Fruit fly (Drosophila melanogaster): ENCODE results near the gene dop.

The dop gene

DNA sequence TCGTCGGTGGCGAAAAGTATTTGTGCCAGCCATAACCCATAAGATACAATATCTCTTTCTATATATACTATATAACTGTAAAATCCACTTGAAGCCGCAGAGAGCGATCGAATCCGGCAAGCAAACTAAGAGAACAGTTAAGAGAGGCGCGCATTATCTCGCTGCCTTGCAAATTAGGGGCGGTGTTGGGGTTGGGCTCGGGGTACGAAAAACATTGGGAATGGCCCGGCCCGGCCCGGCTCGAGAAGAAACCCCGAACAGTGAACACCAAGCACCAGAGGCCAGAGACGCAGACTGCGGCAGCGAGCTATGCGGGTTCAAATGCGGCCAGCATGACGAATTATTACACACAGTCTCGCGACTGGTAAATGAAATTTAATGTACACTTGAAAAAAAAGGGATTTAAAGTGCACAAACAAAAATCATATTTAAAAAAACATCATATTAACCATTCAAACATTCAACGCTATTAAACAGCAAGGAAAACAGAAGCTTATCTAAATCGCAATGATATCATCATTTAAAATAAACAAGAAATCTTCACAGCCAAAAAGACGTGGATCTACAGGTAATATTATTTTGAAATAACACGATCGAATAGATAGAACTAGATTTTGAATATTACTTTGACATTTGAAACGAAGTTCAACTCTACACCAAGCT, 33.3 kb upstream of the dop start (continued):
- TF ChIP-seq CG14667 (GFP tag; IDR thresholded peaks at IDR 0.05) = no peak
- TF ChIP-seq Xbp1 (GFP tag; optimal IDR thresholded peaks at IDR 0.05) = peak; percentile 3
- TF ChIP-seq Nf-YA (GFP tag; IDR thresholded peaks at IDR 0.05) = peak; percentile 53; the same call in 1 of the 2 replicates
- TF ChIP-seq gem (tag; optimal IDR thresholded peaks at IDR 0.05) = peak; percentile 39
- TF ChIP-seq Rx (GFP tag; IDR thresholded peaks at IDR 0.05) = peak; percentile 46
- TF ChIP-seq toy (GFP tag; IDR thresholded peaks at IDR 0.05) = no peak
- TF ChIP-seq sens-2 (GFP tag; IDR thresholded peaks at IDR 0.05) = peak; percentile 52; the same call in 1 of the 2 replicates
- no peak for TF ChIP-seq CTCF (GFP tag; optimal IDR thresholded peaks at IDR 0.05)
- peak; percentile 53 for TF ChIP-seq CG18599 (GFP tag; optimal IDR thresholded peaks at IDR 0.05)
- no peak for TF ChIP-seq CG5953 (GFP tag; IDR thresholded peaks at IDR 0.05)
- TF ChIP-seq CG7839 (tag; optimal IDR thresholded peaks at IDR 0.05) = peak; percentile 38
- no peak for TF ChIP-seq CG13424 (tag; optimal IDR thresholded peaks at IDR 0.05)
- TF ChIP-seq CG4730 (GFP tag; IDR thresholded peaks at IDR 0.05) = 0 out of 2 replicates have a peak, but pooled peaks have one; percentile 31
- no peak for TF ChIP-seq CG2129 (GFP tag; IDR thresholded peaks at IDR 0.05; ENCODE audit: partially characterized antibody)
- TF ChIP-seq sd (tag; optimal IDR thresholded peaks at IDR 0.05) = peak; percentile 18
- TF ChIP-seq Hey (tag; optimal IDR thresholded peaks at IDR 0.05) = no peak
- TF ChIP-seq C15 (GFP tag; IDR thresholded peaks at IDR 0.05) = 0 out of 3 replicates have a peak, but pooled peaks have one; percentile 39
- no peak for TF ChIP-seq CG15601 (tag; optimal IDR thresholded peaks at IDR 0.05)
- no peak for TF ChIP-seq GATAe (GFP tag; conservative IDR thresholded peaks at IDR 0.05)
- no peak for TF ChIP-seq CG15269 (tag; optimal IDR thresholded peaks at IDR 0.05)
- TF ChIP-seq CG6813 (GFP tag; optimal IDR thresholded peaks at IDR 0.05) = no peak
- TF ChIP-seq dimm (GFP tag; IDR thresholded peaks at IDR 0.05) = 0 out of 2 replicates have a peak, but pooled peaks have one; percentile 23
- no peak for TF ChIP-seq CG7271 (tag; optimal IDR thresholded peaks at IDR 0.05)
- peak; percentile 61 for TF ChIP-seq pros (GFP tag; optimal IDR thresholded peaks at IDR 0.05)
- peak; percentile 59 for TF ChIP-seq Ada2b (GFP tag; IDR thresholded peaks at IDR 0.05)
- TF ChIP-seq Sox102F (GFP tag; optimal IDR thresholded peaks at IDR 0.05) = peak; percentile 26
- peak; percentile 20 for TF ChIP-seq CG9817 (tag; optimal IDR thresholded peaks at IDR 0.05)
- no peak for TF ChIP-seq CG31224 (GFP tag; IDR thresholded peaks at IDR 0.05)
- peak; percentile 16; the same call in 1 of the 2 replicates for TF ChIP-seq MBD-R2 (GFP tag; IDR thresholded peaks at IDR 0.05)
- TF ChIP-seq crol (GFP tag; IDR thresholded peaks at IDR 0.05) = peak; percentile 76
- TF ChIP-seq lola (GFP tag; optimal IDR thresholded peaks at IDR 0.05) = peak in 1 of 3 experiments; percentile 42
- no peak for TF ChIP-seq CG3847 (GFP tag; IDR thresholded peaks at IDR 0.05)
- peak; percentile 15 for TF ChIP-seq CG7786 (GFP tag; optimal IDR thresholded peaks at IDR 0.05)
- peak; percentile 15 for TF ChIP-seq slp2 (GFP tag; optimal IDR thresholded peaks at IDR 0.05)
- no peak for TF ChIP-seq bigmax (GFP tag; optimal IDR thresholded peaks at IDR 0.05)
- TF ChIP-seq chm (GFP tag; IDR thresholded peaks at IDR 0.05) = peak; percentile 23; the same call in 1 of the 2 replicates
- peak; percentile 29; the same call in 1 of the 2 replicates for TF ChIP-seq sim (GFP tag; IDR thresholded peaks at IDR 0.05)
- no peak for TF ChIP-seq D19B (GFP tag; optimal IDR thresholded peaks at IDR 0.05)
- peak; percentile 68 for TF ChIP-seq dysf (GFP tag; IDR thresholded peaks at IDR 0.05)
- no peak for TF ChIP-seq Lpt (GFP tag; optimal IDR thresholded peaks at IDR 0.05)
- peak; percentile 67 for TF ChIP-seq CG2678 (tag; optimal IDR thresholded peaks at IDR 0.05)
- TF ChIP-seq Spps (tag; optimal IDR thresholded peaks at IDR 0.05) = no peak
- TF ChIP-seq eyg (GFP tag; optimal IDR thresholded peaks at IDR 0.05) = peak; percentile 21
- TF ChIP-seq BEAF-32 (GFP tag; optimal IDR thresholded peaks at IDR 0.05) = no peak
- TF ChIP-seq Sox100B (GFP tag; optimal IDR thresholded peaks at IDR 0.05) = peak; percentile 78
- TF ChIP-seq Max (GFP tag; optimal IDR thresholded peaks at IDR 0.05) = peak; percentile 27
- peak; percentile 39 for TF ChIP-seq lab (GFP tag; optimal IDR thresholded peaks at IDR 0.05)
- no peak for TF ChIP-seq jumu (GFP tag; optimal IDR thresholded peaks at IDR 0.05)
- TF ChIP-seq CG10267 (tag; optimal IDR thresholded peaks at IDR 0.05) = peak; percentile 46

Measured in whole organism, embryonic.